Worm (Caenorhabditis elegans) whole organism, late embryonic: ENCODE measurements around the gene srxa-14.

Experiments
- C08G9.2 ChIP-seq: sonication (generic microtip); optimal IDR thresholded peaks from 2 replicates; lab custom pipeline; 2016; ENCODE audit warnings: mild to moderate bottlenecking, missing genetic modification characterization, moderate library complexity, missing compliant biosample characterization
- K02D7.2 ChIP-seq: sonication (generic microtip); optimal IDR thresholded peaks from 2 replicates; lab custom pipeline; 2017; ENCODE audit warnings: mild to moderate bottlenecking, missing genetic modification characterization, missing compliant biosample characterization
- K09A11.1 ChIP-seq: sonication (generic microtip); optimal IDR thresholded peaks from 2 replicates; lab custom pipeline; 2017; ENCODE audit warnings: antibody characterized with exemption, mild to moderate bottlenecking, missing genetic modification characterization, missing compliant biosample characterization; ENCODE audit not compliant: insufficient read depth
- ahr-1 ChIP-seq: sonication (generic microtip); optimal IDR thresholded peaks from 2 replicates; lab custom pipeline; 2016; ENCODE audit warnings: missing genetic modification characterization, missing compliant biosample characterization
- ceh-14 ChIP-seq: sonication (generic microtip); optimal IDR thresholded peaks from 2 replicates; lab custom pipeline; 2016; ENCODE audit warnings: missing genotype, missing genetic modification characterization, missing compliant biosample characterization
- ceh-18 ChIP-seq: sonication (generic microtip); optimal IDR thresholded peaks from 2 replicates; lab custom pipeline; 2016; ENCODE audit warnings: missing genetic modification characterization, missing compliant biosample characterization
- ceh-24 ChIP-seq: sonication (generic microtip); optimal IDR thresholded peaks from 2 replicates; lab custom pipeline; 2016; ENCODE audit warnings: mild to moderate bottlenecking, missing genetic modification characterization, missing compliant biosample characterization
- ceh-30 ChIP-seq: fragments of 150-350 bp; optimal IDR thresholded peaks from 2 replicates; lab custom pipeline; 2014; ENCODE audit warnings: missing biosample characterization, missing genetic modification characterization
- ceh-48 ChIP-seq: sonication (generic microtip); optimal IDR thresholded peaks from 2 replicates; lab custom pipeline; 2016; ENCODE audit warnings: missing genetic modification characterization, inconsistent platforms, missing compliant biosample characterization
- ceh-9 ChIP-seq: sonication (generic microtip); optimal IDR thresholded peaks from 2 replicates; lab custom pipeline; 2016; ENCODE audit warnings: mild to moderate bottlenecking, missing genetic modification characterization, inconsistent platforms, missing compliant biosample characterization
- che-1 ChIP-seq: sonication (generic microtip); optimal IDR thresholded peaks from 2 replicates; lab custom pipeline; 2016; ENCODE audit warnings: mild to moderate bottlenecking, missing genetic modification characterization, missing compliant biosample characterization
- dve-1 ChIP-seq: sonication (generic microtip); optimal IDR thresholded peaks from 2 replicates; lab custom pipeline; 2017; ENCODE audit warnings: antibody characterized with exemption, mild to moderate bottlenecking, missing genetic modification characterization, missing compliant biosample characterization
- elt-2 ChIP-seq: sonication (generic microtip); optimal IDR thresholded peaks from 2 replicates; lab custom pipeline; 2016; ENCODE audit warnings: missing genetic modification reagents, missing genetic modification characterization, missing compliant biosample characterization
- elt-4 ChIP-seq: sonication (generic microtip); optimal IDR thresholded peaks from 2 replicates; lab custom pipeline; 2016; ENCODE audit warnings: missing genetic modification characterization, missing compliant biosample characterization
- ets-4 ChIP-seq: sonication (generic microtip); optimal IDR thresholded peaks from 2 replicates; lab custom pipeline; 2016; ENCODE audit warnings: missing genetic modification characterization, missing compliant biosample characterization
- eyg-1 ChIP-seq: sonication (generic microtip); optimal IDR thresholded peaks from 2 replicates; lab custom pipeline; 2016; ENCODE audit warnings: missing genotype, missing genetic modification characterization, missing compliant biosample characterization
- fax-1 ChIP-seq: sonication (generic microtip); optimal IDR thresholded peaks from 2 replicates; lab custom pipeline; 2016; ENCODE audit warnings: missing genotype, missing genetic modification characterization, missing compliant biosample characterization
- fkh-6 ChIP-seq: sonication (generic microtip); optimal IDR thresholded peaks from 2 replicates; lab custom pipeline; 2016; ENCODE audit warnings: missing genetic modification characterization, missing compliant biosample characterization
- gmeb-2 ChIP-seq: sonication (generic microtip); optimal IDR thresholded peaks from 2 replicates; lab custom pipeline; 2016; ENCODE audit warnings: missing genetic modification characterization, inconsistent platforms, missing compliant biosample characterization
- hlh-13 ChIP-seq: fragments of 200-800 bp; sonication (Bioruptor generic); optimal IDR thresholded peaks from 2 replicates; lab custom pipeline; 2018; ENCODE audit warnings: mild to moderate bottlenecking, missing genetic modification characterization, missing compliant biosample characterization
- hlh-15 ChIP-seq: sonication (generic microtip); optimal IDR thresholded peaks from 2 replicates; lab custom pipeline; 2016; ENCODE audit warnings: missing genetic modification characterization, missing compliant biosample characterization
- hlh-6 ChIP-seq: sonication (generic microtip); optimal IDR thresholded peaks from 2 replicates; lab custom pipeline; 2016; ENCODE audit warnings: missing genotype, missing genetic modification characterization, missing compliant biosample characterization
- hlh-8 ChIP-seq: sonication (generic microtip); optimal IDR thresholded peaks from 2 replicates; lab custom pipeline; 2016; ENCODE audit warnings: missing genotype, missing genetic modification characterization, missing compliant biosample characterization
- lin-11 ChIP-seq: fragments of 200-800 bp; sonication (Bioruptor generic); optimal IDR thresholded peaks from 2 replicates; lab custom pipeline; 2018; ENCODE audit warnings: mild to moderate bottlenecking, missing genetic modification characterization, missing compliant biosample characterization
- mec-3 ChIP-seq: sonication (generic microtip); optimal IDR thresholded peaks from 2 replicates; lab custom pipeline; 2016; ENCODE audit warnings: borderline replicate concordance, missing genetic modification characterization, missing compliant biosample characterization
- nhr-11 ChIP-seq: fragments of 150-350 bp; optimal IDR thresholded peaks from 2 replicates; lab custom pipeline; 2014; ENCODE audit warnings: missing biosample characterization, missing genetic modification characterization
- nhr-232 ChIP-seq: sonication (generic microtip); optimal IDR thresholded peaks from 2 replicates; lab custom pipeline; 2016; ENCODE audit warnings: missing genetic modification characterization, missing compliant biosample characterization
- npax-4 ChIP-seq: sonication (generic microtip); optimal IDR thresholded peaks from 2 replicates; lab custom pipeline; 2016; ENCODE audit warnings: missing genetic modification characterization, missing compliant biosample characterization
- pax-1 ChIP-seq: fragments of 150-350 bp; optimal IDR thresholded peaks from 2 replicates; lab custom pipeline; 2014; ENCODE audit warnings: missing biosample characterization, missing genetic modification characterization
- pha-2 ChIP-seq: sonication (generic microtip); optimal IDR thresholded peaks from 2 replicates; lab custom pipeline; 2017; ENCODE audit warnings: mild to moderate bottlenecking, missing genetic modification characterization, missing compliant biosample characterization
- pha-4 ChIP-seq: fragments of 150-350 bp; optimal IDR thresholded peaks from 2 replicates; lab custom pipeline; 2018; ENCODE audit warnings: missing biosample characterization, missing genetic modification reagents, missing genetic modification characterization
- pros-1 ChIP-seq: fragments of 150-350 bp; optimal IDR thresholded peaks from 2 replicates; lab custom pipeline; 2014; ENCODE audit warnings: missing biosample characterization, missing genetic modification reagents, missing genetic modification characterization
- ref-2 ChIP-seq: sonication (generic microtip); optimal IDR thresholded peaks from 2 replicates; lab custom pipeline; 2016; ENCODE audit warnings: missing genetic modification characterization, missing compliant biosample characterization
- rnt-1 ChIP-seq: sonication (generic microtip); optimal IDR thresholded peaks from 2 replicates; lab custom pipeline; 2016; ENCODE audit warnings: missing genetic modification characterization, missing compliant biosample characterization
- sox-2 ChIP-seq: fragments of 200-800 bp; sonication (Bioruptor generic); IDR thresholded peaks from 2 replicates; pipeline ENCODE4 v1.3.6; 2022; ENCODE audit warnings: missing genetic modification reagents, missing genetic modification characterization, missing compliant biosample characterization
- sox-4 ChIP-seq: sonication (generic microtip); optimal IDR thresholded peaks from 2 replicates; lab custom pipeline; 2017; ENCODE audit warnings: mild to moderate bottlenecking, missing genetic modification characterization, inconsistent platforms, missing compliant biosample characterization
- syd-9 ChIP-seq: sonication (generic microtip); optimal IDR thresholded peaks from 2 replicates; lab custom pipeline; 2016; ENCODE audit warnings: mild to moderate bottlenecking, missing genetic modification characterization, moderate library complexity, missing compliant biosample characterization
- tbx-2 ChIP-seq: sonication (generic microtip); optimal IDR thresholded peaks from 2 replicates; lab custom pipeline; 2016; ENCODE audit warnings: missing genetic modification characterization, missing compliant biosample characterization
- ttx-3 ChIP-seq: sonication (generic microtip); optimal IDR thresholded peaks from 2 replicates; lab custom pipeline; 2016; ENCODE audit warnings: missing genetic modification reagents, missing genetic modification characterization, missing compliant biosample characterization
- unc-42 ChIP-seq: sonication (generic microtip); optimal IDR thresholded peaks from 2 replicates; lab custom pipeline; 2016; ENCODE audit warnings: missing genotype, missing genetic modification characterization, missing compliant biosample characterization
- unc-55 ChIP-seq: sonication (generic microtip); optimal IDR thresholded peaks from 2 replicates; lab custom pipeline; 2017; ENCODE audit warnings: missing biosample characterization, missing genetic modification reagents, missing genetic modification characterization
- zip-5 ChIP-seq: sonication (generic microtip); optimal IDR thresholded peaks from 2 replicates; lab custom pipeline; 2016; ENCODE audit warnings: missing genetic modification characterization, missing compliant biosample characterization
- ztf-16 ChIP-seq: sonication (generic microtip); optimal IDR thresholded peaks from 2 replicates; lab custom pipeline; 2017; ENCODE audit warnings: missing genetic modification characterization, missing compliant biosample characterization

The srxa-14 gene

DNA sequence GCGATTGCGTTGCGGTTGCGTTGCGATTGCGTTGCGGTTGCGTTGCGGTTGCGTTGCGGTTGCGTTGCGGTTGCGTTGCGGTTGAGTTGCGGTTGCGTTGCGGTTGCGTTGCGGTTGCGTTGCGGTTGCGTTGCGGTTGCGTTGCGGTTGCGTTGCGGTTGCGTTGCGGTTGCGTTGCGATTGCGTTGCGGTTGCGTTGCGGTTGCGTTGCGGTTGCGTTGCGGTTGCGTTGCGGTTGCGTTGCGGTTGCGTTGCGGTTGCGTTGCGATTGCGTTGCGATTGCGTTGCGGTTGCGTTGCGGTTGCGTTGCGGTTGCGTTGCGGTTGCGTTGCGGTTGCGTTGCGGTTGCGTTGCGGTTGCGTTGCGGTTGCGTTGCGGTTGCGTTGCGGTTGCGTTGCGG is 33.6 kb upstream of the srxa-14 start:
- TF ChIP-seq rnt-1 (tag; lab: Kevin White, UChicago), result peak; percentile 85

- no peak for TF ChIP-seq ceh-18
Measured at ce11 chrV:20606617-20607016, 32.8 kb upstream of the srxa-14 start, which contains the start of gene F46B3.23. TSS of gene F46B3.23 (minus strand) at chrV:20606717.

DNA sequence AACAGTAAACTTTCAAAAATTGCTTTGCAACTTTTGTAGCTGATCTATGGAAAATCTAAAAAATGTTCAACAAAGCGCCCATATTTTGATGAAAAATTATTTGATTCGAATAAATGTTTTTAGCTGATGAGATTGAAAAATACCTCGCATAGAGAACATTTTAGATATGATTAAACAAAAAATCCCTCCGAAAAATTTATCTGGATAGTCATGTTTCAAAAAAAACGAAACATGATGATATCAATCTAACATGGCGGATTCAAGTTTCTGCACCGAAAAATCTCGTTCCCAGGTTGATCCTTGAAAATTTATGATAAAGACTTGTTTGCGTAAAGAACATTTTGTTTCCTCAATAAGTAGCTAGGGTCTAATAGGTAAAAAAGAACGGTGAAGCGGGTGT is 30.7 kb upstream of the srxa-14 start, which contains the start of gene ttr-12:
Gene ttr-12, minus strand, starts transcription at position 101 of the 400 bp plus-strand sequence.
- TF ChIP-seq K09A11.1 (no peak), pax-1 (tag; lab: Kevin White, UChicago) (no peak), hlh-6 (no peak), fkh-6 (tag; lab: Kevin White, UChicago) (no peak), hlh-8 (tag; lab: Kevin White, UChicago) (no peak), ceh-48 (no peak), rnt-1 (tag; lab: Kevin White, UChicago) (no peak), hlh-15 (tag; lab: Kevin White, UChicago) (no peak), ahr-1 (tag; lab: Kevin White, UChicago) (no peak), K02D7.2 (tag; lab: Kevin White, UChicago) (no peak), elt-4 (tag; lab: Kevin White, UChicago) (no peak)

DNA sequence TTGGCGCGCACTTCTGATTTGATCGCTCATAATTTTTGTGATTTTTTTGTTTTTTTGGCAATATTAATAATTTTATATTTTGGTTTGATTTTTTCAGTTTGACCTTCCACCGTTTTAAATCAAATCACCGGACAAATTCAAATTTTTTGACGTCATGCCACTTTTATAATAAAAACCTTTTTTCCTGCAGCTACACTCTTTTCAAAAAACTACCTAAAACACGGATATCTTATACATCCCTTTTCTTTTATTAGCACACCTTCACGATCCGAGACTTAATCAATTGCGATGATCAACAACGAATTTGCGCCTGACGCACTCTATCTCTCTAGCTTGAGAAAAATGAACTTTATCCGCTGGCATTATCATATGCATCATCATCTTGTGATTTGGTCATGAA is 29.9 kb upstream of the srxa-14 start, which contains the start of gene grd-2:
Gene grd-2, plus strand, starts transcription at position 301 of the 400 bp plus-strand sequence.
- TF ChIP-seq ceh-30 (tag; lab: Kevin White, UChicago) (no peak), ref-2 (tag; lab: Kevin White, UChicago) (no peak), ceh-24 (tag; lab: Kevin White, UChicago) (no peak), hlh-13 (GFP tag; lab: Kevin White, UChicago) (no peak), nhr-11 (tag; lab: Kevin White, UChicago) (no peak), hlh-6 (no peak), hlh-8 (tag; lab: Kevin White, UChicago) (no peak), zip-5 (tag; lab: Kevin White, UChicago) (no peak), ceh-14 (tag; lab: Kevin White, UChicago) (no peak), dve-1 (no peak), fax-1 (no peak), ceh-18 (no peak)

DNA sequence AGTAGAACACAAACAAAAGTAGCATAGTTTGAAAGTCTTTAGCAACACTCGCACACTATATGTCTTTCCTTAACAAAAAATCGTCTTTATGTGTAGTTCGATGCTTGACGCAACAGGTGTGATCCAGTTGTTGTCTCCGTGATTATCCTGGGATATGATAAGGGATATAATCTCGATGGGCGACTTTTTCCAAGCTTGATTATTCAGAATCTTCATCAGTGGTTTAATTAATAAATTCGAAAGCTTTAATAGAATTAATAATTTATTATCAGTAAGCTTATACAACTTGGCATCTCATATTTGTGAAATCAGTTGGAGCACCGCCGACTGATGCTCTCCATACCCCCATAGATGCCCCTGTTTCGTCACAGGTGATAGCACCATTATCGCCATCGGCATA is 20.8 kb upstream of the srxa-14 start, which contains the start of gene F46B3.7:
Gene F46B3.7, minus strand, starts transcription at position 101 of the 400 bp plus-strand sequence.
- TF ChIP-seq unc-55 (GFP tag; lab: Kevin White, UChicago) (no peak), C08G9.2 (no peak), pros-1 (tag; lab: Kevin White, UChicago) (no peak), ceh-9 (no peak), hlh-6 (no peak), sox-4 (tag; lab: Kevin White, UChicago) (no peak), nhr-232 (tag; lab: Kevin White, UChicago) (no peak), eyg-1 (tag; lab: Kevin White, UChicago) (no peak), ref-2 (tag; lab: Kevin White, UChicago) (no peak), ets-4 (no peak), hlh-13 (GFP tag; lab: Kevin White, UChicago) (no peak), ceh-30 (tag; lab: Kevin White, UChicago) (no peak), elt-2 (tag; lab: Kevin White, UChicago) (no peak), mec-3 (no peak), ttx-3 (tag; lab: Kevin White, UChicago) (no peak), nhr-11 (tag; lab: Kevin White, UChicago) (no peak), sox-2 (GFP tag; lab: Robert Waterston, UW) (no peak), ceh-24 (tag; lab: Kevin White, UChicago) (no peak), dve-1 (no peak)

DNA sequence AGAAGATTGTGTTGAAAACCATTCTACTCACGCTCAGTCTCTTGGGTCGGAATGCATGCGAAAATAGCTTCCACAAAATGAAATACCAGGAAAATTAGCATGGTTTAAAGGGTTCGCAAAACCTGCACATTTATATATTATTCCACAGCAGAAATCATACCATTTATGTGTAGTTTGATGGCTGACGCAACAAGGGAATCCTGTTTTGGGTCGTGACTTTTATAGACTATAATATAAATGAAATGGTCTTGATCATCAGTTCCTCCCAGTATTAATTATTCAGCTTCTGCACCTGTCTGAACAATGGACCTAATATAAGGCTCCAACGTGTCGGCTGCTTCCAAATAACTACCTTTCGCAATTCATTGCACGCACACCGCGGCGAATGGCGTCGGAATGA is 16.3 kb upstream of the srxa-14 start, which contains the start of gene F46B3.8:
Gene F46B3.8, minus strand, starts transcription at position 101 of the 400 bp plus-strand sequence.
- no peak for TF ChIP-seq hlh-15 (tag; lab: Kevin White, UChicago)
- TF ChIP-seq ztf-16, result no peak
- no peak for TF ChIP-seq npax-4
- no peak for TF ChIP-seq syd-9 (tag; lab: Kevin White, UChicago)
- TF ChIP-seq elt-4 (tag; lab: Kevin White, UChicago), result no peak
- TF ChIP-seq gmeb-2 (tag; lab: Kevin White, UChicago), result no peak
- TF ChIP-seq ttx-3 (tag; lab: Kevin White, UChicago), result no peak
- TF ChIP-seq sox-4 (tag; lab: Kevin White, UChicago), result no peak
- TF ChIP-seq eyg-1 (tag; lab: Kevin White, UChicago), result no peak
- no peak for TF ChIP-seq pha-2 (tag; lab: Kevin White, UChicago)
- TF ChIP-seq ceh-14 (tag; lab: Kevin White, UChicago), result no peak
- no peak for TF ChIP-seq unc-42
- TF ChIP-seq hlh-8 (tag; lab: Kevin White, UChicago), result no peak
- no peak for TF ChIP-seq tbx-2 (tag; lab: Kevin White, UChicago)
- TF ChIP-seq lin-11 (tag; lab: Kevin White, UChicago), result no peak
- no peak for TF ChIP-seq che-1 (tag; lab: Kevin White, UChicago)
- TF ChIP-seq pha-4 (tag; lab: Kevin White, UChicago), result no peak
- no peak for TF ChIP-seq rnt-1 (tag; lab: Kevin White, UChicago)
